Worm (Caenorhabditis elegans): ENCODE results near the gene argk-1.

DNA sequence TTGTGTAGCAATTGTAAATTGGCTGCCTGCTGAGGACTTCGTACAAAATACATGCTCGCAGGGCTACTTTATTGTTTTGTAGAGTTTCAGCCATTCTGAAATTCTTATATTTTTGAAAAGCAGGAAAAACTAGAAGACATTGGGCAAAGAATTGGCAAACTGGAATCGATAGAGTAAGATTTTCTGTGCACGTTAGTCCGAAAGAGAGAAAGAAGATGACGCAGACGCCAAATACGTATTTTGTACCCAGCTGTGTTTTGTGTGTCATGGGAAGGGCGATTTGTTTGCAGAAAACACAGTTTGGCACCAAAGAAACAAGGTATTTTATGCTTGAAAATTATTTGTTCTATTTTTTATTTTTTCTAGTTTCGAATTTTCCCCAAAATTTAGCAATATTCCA, 23.7 kb downstream of the argk-1 start, which contains the start of gene fbxa-143:
- TF ChIP-seq blmp-1 (tag; optimal IDR thresholded peaks at IDR 0.05) = no peak
- no peak for TF ChIP-seq nhr-2 (tag; optimal IDR thresholded peaks at IDR 0.05)
- no peak for TF ChIP-seq ces-1 (GFP tag; optimal IDR thresholded peaks at IDR 0.05)
- TF ChIP-seq lin-13 (tag; optimal IDR thresholded peaks at IDR 0.05) = no peak

All from whole organism, mixed stage, embryonic.